Worm (Caenorhabditis elegans): Measurements from ENCODE around the gene cyn-8.

Gene cyn-8

DNA sequence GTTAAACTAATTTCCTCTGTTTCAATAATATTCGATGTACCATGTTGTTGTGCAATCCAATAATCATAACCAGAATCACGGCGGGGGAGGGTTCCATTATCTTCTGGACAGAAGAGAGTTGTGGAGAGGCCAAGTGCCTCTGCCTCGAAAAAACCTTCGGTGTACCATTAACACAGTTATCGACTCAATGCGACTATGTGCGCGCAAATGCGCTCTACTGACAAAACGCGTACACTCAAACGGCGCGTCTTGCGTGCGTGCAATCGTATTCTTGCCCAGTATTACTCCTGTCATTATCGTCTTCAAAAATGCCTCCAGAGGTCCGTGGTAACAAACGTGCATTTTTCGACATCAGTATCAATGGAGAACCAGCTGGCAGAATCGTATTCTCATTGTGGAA, at the start of gene cyn-8:
TSS of gene cyn-8 (plus strand) at position 217 of the 400 bp plus-strand sequence.
- TF ChIP-seq unc-62 (GFP tag; optimal IDR thresholded peaks at IDR 0.05), result no peak

DNA sequence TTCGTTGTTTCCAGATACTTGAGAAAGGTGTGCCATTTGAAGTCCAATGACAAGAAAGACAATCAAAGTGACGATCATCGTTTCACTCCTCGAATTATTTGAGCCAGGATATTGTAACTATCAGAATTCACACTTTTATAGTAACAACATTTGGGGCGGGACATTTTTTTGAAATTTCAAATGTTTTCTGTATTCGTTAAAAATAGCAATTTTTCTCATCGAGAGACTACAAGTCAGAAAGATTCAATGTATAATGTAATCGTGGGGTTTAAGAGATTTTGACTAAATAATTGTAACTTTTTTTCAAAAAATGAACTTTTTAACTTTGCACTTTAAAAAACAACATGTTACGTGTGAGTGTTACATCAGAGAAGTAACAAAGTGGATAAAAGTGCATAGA, 44.5 kb upstream of the cyn-8 start, which contains the start of gene ins-9:
TSS of gene ins-9 (minus strand) at position 101 of the 400 bp plus-strand sequence.
- no peak for TF ChIP-seq unc-62 (GFP tag; optimal IDR thresholded peaks at IDR 0.05)

DNA sequence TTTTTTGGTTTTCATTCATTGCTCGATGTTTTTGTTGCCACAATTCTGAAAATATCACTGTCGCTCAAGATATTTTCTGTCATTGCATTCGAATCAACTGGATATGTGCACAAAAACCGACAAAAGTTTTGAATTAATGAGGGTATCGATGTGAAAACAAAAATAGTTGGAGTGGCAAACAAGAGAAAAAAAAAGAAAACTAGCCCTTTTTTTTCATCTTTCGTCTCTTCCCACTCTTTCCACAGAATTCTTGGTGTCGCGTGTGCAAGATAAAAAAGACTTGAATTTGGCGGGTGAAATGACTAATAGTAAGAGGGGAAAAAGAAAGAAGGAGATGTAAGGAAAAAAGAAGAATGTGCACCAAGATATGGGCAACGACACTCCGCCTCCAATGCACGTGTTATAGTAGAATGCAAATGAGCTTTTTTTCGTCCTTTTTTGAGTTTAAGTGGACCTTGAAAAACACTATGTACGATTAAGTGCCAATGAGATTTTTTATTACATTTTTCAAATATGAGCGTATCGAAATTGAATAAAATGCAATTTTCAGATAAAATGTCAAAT, 41.9 kb upstream of the cyn-8 start, which contains the start of the genes ubc-22 and ubc-21:
TSS of gene ubc-22 (minus strand) at position 51 of the 564 bp plus-strand sequence.
TSS of gene ubc-21 (plus strand) at position 514 of the 564 bp plus-strand sequence.
- no peak for TF ChIP-seq unc-62 (GFP tag; optimal IDR thresholded peaks at IDR 0.05)

DNA sequence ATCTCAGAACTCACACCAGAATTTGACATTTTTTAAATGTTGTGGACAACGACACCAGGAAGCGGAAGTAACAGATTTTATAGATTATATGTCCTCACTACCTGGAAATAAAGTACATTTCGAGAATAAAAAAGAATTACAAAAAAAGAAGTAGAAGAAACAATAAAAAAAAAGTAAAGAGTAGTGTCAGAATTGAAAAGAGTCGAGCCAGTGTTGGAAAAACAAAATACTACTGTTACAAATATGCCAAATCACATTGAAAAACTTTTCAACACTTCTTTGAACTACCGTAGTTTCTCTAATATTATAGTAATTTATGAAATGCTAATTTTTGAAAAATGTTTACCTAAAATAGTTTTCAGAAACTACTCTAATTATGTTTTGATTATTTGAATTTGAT, 36.3 kb upstream of the cyn-8 start, which contains the start of gene C06E2.1:
TSS of gene C06E2.1 (minus strand) at position 101 of the 400 bp plus-strand sequence.
- TF ChIP-seq unc-62 (GFP tag; optimal IDR thresholded peaks at IDR 0.05), result no peak

DNA sequence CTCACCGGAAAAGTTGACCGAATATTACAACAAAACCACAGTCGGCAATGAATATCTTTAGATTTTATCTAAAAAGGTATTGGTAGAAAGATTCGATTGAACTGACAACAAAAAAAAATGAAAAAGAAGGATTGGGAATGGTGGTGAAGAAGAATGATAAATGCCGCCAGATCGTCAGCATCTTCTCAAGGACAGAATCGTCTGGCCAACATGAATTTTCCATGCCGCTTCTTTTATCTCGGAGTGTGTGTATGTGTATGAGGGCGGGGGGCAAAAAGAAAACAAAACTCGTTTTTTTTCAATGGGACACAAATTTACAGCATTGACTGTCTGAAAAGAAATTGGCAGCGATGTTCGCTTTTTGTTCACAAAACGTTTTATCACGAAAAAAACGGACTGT, 35.2 kb upstream of the cyn-8 start:
- TF ChIP-seq unc-62 (GFP tag; optimal IDR thresholded peaks at IDR 0.05), result no peak

DNA sequence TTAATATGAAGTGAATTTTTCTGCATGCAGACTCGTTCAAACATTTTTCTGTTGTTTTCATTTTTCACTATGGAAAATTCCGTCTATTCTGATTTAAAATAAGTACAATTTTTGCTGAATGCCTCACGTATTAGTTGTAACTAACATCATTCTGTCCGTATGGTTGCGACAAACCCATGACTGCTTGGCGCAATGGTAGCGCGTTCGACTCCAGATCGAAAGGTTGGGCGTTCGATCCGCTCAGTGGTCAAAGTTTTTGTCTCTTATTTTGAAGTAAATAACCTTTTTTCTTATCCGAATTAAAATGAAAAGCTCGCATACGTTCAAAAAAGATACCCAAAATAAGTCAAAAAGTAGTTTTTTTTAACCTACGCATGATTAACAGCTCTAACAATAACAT, 33.9 kb upstream of the cyn-8 start:
- no peak for TF ChIP-seq unc-62 (GFP tag; optimal IDR thresholded peaks at IDR 0.05)

DNA sequence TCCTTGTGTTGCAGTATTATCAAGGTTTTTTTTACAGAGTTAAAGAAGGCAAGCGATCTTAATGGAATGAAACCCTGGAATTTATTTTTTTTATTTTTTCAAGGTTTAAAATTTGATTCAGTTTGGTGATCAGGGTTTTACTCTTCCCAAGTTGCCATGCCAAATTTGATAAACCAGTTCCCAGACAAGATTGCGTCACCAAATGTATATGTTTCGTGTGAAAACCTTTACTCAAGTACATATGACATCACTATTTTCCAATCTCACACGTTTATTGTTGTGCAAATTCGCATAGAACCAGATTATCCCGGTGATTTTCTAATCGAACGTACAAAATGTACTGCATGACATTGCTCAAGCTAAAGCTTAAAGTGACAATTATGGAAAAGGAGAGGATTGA, 32.4 kb upstream of the cyn-8 start:
- TF ChIP-seq unc-62 (GFP tag; optimal IDR thresholded peaks at IDR 0.05), result no peak

DNA sequence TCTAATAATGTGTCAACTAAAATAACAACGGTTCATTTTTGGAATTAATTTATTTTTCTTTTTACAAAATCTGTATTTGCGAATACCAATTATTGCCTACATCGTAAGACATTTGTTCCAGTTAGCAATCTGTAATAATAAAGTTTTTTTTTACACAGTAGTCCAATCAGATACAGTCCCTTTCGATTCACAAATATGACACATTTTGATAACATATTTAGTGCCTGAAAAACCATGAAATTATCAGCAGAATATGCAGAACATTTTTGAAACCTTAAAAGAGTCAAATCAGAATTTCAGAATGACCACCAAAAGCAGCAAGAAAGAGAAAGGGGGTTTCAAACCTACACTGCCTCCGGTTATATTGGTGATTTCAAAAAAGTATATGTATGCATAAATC, 31.7 kb upstream of the cyn-8 start, which contains the start of gene C06E2.2:
TSS of gene C06E2.2 (plus strand) at position 301 of the 400 bp plus-strand sequence.
- TF ChIP-seq unc-62 (GFP tag; optimal IDR thresholded peaks at IDR 0.05), result no peak

DNA sequence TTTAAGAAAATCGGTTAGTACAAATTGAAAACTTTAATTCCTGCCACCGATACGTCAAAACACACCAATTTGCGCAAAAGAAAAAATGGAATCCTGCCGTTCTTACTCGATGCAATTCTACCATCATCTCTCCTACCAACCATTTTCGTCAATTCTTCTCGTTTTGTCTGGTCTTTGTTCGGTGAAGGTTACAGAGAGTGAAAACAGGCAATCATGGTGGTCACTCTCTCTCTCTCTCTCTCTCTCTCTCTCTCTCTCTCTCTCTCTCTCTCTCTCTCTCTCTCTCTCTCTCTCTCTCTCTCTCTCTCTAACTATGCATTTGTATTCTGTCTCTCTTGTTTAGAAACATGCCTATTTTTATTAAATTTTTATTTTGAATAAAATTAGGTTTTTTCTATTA, 28.9 kb upstream of the cyn-8 start:
- TF ChIP-seq unc-62 (GFP tag; optimal IDR thresholded peaks at IDR 0.05), result no peak

DNA sequence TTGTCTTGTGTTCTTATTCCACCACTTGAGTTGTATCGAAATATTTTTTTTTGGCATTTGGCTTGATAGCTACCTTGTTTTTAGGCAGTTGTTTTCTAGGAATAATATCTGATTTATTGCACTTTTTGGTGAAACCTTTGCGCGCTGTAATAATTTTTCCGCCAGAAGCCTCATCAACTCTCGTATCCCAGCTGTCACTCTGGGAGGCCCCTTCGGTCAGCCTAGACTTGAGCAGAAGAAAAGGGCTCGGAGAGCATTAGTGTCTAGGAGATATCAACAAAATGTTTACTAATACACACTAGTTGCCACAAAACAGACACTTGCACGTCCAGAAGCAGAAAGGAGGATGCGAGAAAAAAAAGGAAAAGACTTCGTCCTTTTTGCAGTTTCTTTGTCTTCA, 22.3 kb upstream of the cyn-8 start:
- TF ChIP-seq unc-62 (GFP tag; optimal IDR thresholded peaks at IDR 0.05), result no peak

DNA sequence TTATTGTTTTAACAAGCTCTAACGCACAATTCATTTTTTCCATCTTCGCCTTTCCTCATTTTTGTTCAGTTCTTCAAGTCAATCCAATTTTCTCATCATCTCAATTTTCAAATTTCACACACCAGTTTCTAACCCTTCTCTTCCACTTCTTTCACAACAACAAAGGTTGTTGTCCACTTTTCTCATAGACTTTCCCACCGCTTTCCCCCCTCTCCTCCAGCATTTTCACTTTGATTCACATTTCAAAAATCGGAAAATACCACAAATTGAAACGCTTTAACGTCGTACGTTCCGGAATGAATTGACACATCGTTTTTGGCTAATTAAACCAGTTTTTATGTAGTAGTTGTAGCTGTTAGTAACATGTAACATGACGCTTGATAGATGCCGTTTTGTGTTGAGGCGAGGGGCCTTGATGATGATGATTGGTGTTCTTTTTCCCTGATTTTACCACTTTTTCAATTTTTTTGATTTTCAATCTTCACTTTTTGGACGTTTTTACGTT, 20.8 kb upstream of the cyn-8 start:
- no peak for TF ChIP-seq unc-62 (GFP tag; optimal IDR thresholded peaks at IDR 0.05)

DNA sequence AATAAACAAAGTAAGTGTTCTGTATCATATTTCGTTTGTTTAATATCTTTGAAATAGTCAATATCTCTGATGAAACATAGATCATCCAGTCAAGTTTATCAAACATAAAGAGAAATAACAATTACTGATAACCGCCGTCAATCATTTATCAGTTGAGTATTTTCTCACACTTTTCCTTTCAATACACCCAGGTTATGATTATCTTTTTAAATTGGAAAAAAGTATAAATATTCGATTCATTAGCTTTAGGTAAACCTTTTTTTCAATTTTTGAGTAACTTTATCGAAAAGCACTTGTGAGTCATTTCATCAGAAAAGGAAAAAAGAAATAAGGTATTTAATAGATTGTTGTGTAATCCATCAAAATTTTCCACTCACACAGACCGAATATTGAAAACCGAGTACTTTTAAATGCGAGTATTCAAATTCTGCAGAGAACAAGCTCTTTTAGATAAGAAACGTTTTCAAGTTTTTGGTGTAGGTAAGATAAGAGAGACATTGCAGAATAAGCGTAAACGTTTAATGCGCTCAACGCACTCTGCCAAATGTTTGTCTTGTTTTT, 19.6 kb upstream of the cyn-8 start:
- no peak for TF ChIP-seq unc-62 (GFP tag; optimal IDR thresholded peaks at IDR 0.05)

DNA sequence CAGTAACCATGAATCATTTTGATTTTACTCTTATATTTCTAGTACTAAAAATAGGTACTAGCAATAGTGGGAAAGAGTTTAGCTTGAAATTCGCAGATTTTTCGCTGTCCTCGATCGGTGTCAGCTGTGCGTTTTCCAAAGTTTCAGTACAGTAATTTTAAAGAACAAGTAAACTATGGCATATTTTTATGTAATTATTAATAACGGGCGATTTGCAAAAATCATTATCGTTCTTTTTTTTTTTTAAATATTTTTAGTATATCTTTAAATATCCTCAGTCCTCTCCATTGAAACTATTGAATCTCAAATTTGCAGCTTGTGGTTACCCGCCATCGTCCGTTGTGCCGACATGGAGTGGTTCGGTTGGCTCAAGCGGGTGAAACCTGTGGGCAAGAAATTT, 18.3 kb upstream of the cyn-8 start, which contains the start of gene C13E3.1:
TSS of gene C13E3.1 (plus strand) at position 301 of the 400 bp plus-strand sequence.
- TF ChIP-seq unc-62 (GFP tag; optimal IDR thresholded peaks at IDR 0.05), result no peak

DNA sequence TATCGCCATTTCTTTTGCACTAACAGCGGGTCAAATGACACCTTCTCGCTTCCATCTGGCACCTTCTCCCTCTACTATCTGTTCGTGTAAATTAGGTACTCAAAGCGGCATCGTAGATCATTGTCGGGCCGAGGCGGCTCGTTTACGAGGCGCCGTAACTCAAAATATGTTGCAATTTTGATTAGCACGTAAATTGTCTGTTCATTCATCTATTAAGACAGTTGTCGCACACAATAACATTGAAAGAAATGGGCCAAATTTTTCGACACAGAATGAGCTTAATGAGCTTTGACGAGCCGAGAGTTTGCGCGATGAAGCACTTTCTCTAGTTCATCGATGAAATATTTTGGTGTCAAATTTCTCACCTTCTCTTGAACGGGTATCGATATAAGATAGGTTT, 8.2 kb upstream of the cyn-8 start:
- no peak for TF ChIP-seq unc-62 (GFP tag; optimal IDR thresholded peaks at IDR 0.05)

DNA sequence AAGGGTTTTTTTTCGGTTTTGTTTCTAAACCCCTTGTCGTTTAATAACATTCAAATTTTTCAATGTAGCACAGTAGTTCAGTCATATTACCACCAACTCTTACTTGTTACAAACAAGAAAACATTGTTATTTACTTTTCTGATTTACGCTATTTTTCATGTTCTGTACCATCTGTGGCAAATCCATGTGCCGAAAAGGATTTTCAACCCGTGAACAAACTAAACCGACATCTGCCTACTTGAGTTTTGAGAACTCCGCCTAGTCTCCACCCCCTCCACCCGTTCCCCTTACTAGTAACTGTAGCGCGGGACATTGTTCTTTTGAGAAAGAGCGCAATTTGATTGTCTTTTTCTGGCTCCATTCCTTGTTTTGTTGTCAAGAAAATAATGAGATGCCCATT, 6.0 kb upstream of the cyn-8 start, which contains the start of gene ensh-1:
TSS of gene ensh-1 (plus strand) at position 301 of the 400 bp plus-strand sequence.
- no peak for TF ChIP-seq unc-62 (GFP tag; optimal IDR thresholded peaks at IDR 0.05)

DNA sequence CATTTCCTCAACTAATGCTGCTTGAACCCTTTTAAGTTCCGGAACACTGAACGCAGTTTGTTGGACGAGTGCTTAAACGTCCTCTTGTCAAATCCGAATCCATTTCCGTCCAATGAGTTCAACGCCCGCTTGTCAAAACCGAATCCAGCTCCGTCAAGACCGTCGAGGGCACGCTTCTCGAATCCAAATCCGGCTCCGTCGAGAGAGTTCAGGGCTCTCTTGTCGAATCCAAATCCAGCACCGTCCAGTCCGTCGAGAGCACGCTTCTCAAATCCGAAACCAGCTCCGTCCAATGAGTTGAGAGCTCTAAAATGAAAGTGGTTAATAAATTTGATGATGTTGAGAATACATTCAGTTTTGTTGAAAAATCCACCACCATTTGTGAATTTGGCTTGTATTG, 6.6 kb downstream of the cyn-8 start:
- no peak for TF ChIP-seq unc-62 (GFP tag; optimal IDR thresholded peaks at IDR 0.05)

DNA sequence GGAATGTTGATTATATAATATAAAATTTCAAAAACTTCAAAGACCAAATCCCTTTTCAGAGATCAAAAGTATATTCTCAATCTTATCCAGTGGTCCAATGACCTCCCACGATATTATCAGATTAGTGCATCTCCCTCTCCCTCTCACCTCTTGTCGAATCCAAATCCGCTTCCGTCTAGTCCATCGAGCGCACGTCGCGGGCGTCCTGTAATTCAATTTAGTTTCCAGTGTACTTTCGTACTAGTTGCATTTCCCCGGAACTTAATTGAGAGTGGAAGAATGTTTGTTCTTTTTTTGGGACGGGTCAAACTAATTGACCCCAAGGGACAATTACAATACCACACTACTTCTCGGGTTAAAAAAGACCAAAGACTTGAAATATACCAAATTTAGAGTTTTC, 7.7 kb downstream of the cyn-8 start:
- no peak for TF ChIP-seq unc-62 (GFP tag; optimal IDR thresholded peaks at IDR 0.05)
